Fruit fly (Drosophila melanogaster) whole organism, adult: ENCODE results near the gene CG13409.

Experiments
- CG11617 ChIP-seq: fragments of 200-800 bp; sonication (Bioruptor generic); optimal IDR thresholded peaks from 2 replicates; lab custom pipeline; 2017; ENCODE audit warnings: mild to moderate bottlenecking, missing biosample characterization, missing genetic modification reagents, missing genetic modification characterization
- CG12768 ChIP-seq: fragments of 200-800 bp; sonication (Bioruptor generic); optimal IDR thresholded peaks from 2 replicates; lab custom pipeline; 2017; ENCODE audit warnings: missing biosample characterization, missing genetic modification characterization, mild to moderate bottlenecking, moderate library complexity, missing genetic modification reagents
- CG14711 ChIP-seq: fragments of 200-800 bp; sonication (Bioruptor generic); optimal IDR thresholded peaks from 2 replicates; lab custom pipeline; 2018; ENCODE audit warnings: missing biosample characterization, mild to moderate bottlenecking, missing genetic modification characterization, moderate library complexity
- CG1620 ChIP-seq: fragments of 200-800 bp; sonication (Bioruptor generic); optimal IDR thresholded peaks from 2 replicates; lab custom pipeline; 2016; ENCODE audit warnings: missing biosample characterization, missing genetic modification characterization
- CG33017 ChIP-seq: fragments of 200-800 bp; sonication (Bioruptor generic); optimal IDR thresholded peaks from 2 replicates; lab custom pipeline; 2018; ENCODE audit warnings: missing biosample characterization, mild to moderate bottlenecking, missing genetic modification characterization, moderate library complexity
- CG5204 ChIP-seq: fragments of 200-800 bp; sonication (Bioruptor generic); optimal IDR thresholded peaks from 2 replicates; lab custom pipeline; 2016; ENCODE audit warnings: missing biosample characterization, missing genetic modification characterization
- CG7045 ChIP-seq: fragments of 200-800 bp; sonication (Bioruptor generic); optimal IDR thresholded peaks from 2 replicates; lab custom pipeline; 2017; ENCODE audit warnings: missing biosample characterization, mild to moderate bottlenecking, missing genetic modification characterization
- CG7101 ChIP-seq: fragments of 200-800 bp; sonication (Bioruptor generic); optimal IDR thresholded peaks from 2 replicates; lab custom pipeline; 2018; ENCODE audit warnings: missing biosample characterization, mild to moderate bottlenecking, missing genetic modification characterization, moderate library complexity
- Clk ChIP-seq: fragments of 200-800 bp; sonication (Bioruptor generic); optimal IDR thresholded peaks from 2 replicates; lab custom pipeline; 2017; ENCODE audit warnings: missing biosample characterization, missing genetic modification characterization
- Crg-1 ChIP-seq: fragments of 200-800 bp; sonication (Bioruptor generic); optimal IDR thresholded peaks from 2 replicates; lab custom pipeline; 2016; ENCODE audit warnings: missing biosample characterization, missing genetic modification characterization
- Hr96 ChIP-seq: fragments of 200-800 bp; sonication (Bioruptor generic); optimal IDR thresholded peaks from 2 replicates; lab custom pipeline; 2016; ENCODE audit warnings: missing biosample characterization, missing genetic modification characterization
- Mnt ChIP-seq: fragments of 200-800 bp; sonication (Bioruptor generic); optimal IDR thresholded peaks from 2 replicates; lab custom pipeline; 2016; ENCODE audit warnings: missing biosample characterization, mild to moderate bottlenecking, missing genetic modification characterization
- bab1 ChIP-seq: fragments of 200-800 bp; sonication (Bioruptor generic); optimal IDR thresholded peaks from 3 replicates; lab custom pipeline; 2019; ENCODE audit warnings: missing biosample characterization, mild to moderate bottlenecking, missing genetic modification characterization, moderate library complexity
- cic ChIP-seq: fragments of 200-800 bp; sonication (Bioruptor generic); optimal IDR thresholded peaks from 2 replicates; lab custom pipeline; 2017; ENCODE audit warnings: missing biosample characterization, mild to moderate bottlenecking, missing genetic modification characterization, moderate library complexity
- cnc ChIP-seq, 2 experiments: fragments of >200 bp; optimal IDR thresholded peaks; 2 replicates each; lab custom pipeline; 2017
- kay ChIP-seq: fragments of 200-800 bp; sonication (Bioruptor generic); peaks from one replicate; lab custom pipeline; 2016; ENCODE audit warnings: missing biosample characterization, missing genetic modification characterization, borderline replicate concordance
- ovo ChIP-seq: fragments of 200-800 bp; sonication (Bioruptor generic); optimal IDR thresholded peaks from 2 replicates; lab custom pipeline; 2016; ENCODE audit warnings: missing biosample characterization, missing genetic modification characterization
- pad ChIP-seq: fragments of 200-800 bp; sonication (Bioruptor generic); optimal IDR thresholded peaks from 3 replicates; lab custom pipeline; 2017; ENCODE audit warnings: missing biosample characterization, missing genetic modification characterization, mild to moderate bottlenecking, moderate library complexity, missing genetic modification reagents
- tj ChIP-seq: fragments of 200-800 bp; sonication (Bioruptor generic); optimal IDR thresholded peaks from 3 replicates; lab custom pipeline; 2017; ENCODE audit warnings: missing biosample characterization, mild to moderate bottlenecking, missing genetic modification characterization, moderate library complexity
- toe ChIP-seq: fragments of 200-800 bp; sonication (Bioruptor generic); optimal IDR thresholded peaks from 2 replicates; lab custom pipeline; 2016; ENCODE audit warnings: missing biosample characterization, missing genetic modification characterization

CG13409 gene

DNA sequence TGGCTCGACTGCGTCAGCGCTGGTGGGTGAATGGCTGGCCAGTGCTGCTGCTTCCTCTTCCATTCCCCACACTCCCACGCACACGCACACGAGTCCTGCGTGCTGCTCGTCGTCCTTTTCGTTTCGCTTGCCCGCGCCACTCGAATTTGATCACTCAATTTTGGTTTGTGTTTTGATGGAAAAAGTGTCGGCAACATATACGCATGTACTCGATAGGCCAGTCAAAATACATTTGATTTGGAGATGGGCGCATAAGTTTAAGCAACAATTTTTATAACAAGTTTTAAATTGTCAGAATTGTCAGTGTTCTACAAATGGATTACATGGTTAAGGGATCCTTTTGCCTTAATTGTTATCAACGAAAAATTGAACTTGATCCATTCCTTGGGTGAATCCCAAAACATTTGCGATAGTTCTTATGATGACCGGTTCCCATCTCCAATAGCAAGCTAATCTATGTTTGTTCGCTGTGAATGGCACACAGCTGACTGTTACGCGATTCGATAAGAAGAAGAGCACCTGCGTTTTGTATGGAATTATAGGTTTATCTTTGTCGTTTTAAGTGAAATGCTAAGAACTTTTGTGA, 8.6 kb downstream of the CG13409 start, which contains the start of the genes Mitofilin and mRpL35:
Gene Mitofilin, minus strand, starts transcription at position 295 of the 586 bp plus-strand sequence.
Gene mRpL35, plus strand, starts transcription at position 487 of the 586 bp plus-strand sequence.
- TF ChIP-seq CG7045 (GFP tag; lab: Kevin White, UChicago): peak; percentile 41
- peak; percentile 70 for TF ChIP-seq CG11617 (GFP tag; lab: Kevin White, UChicago)
- peak; percentile 29 for TF ChIP-seq CG7101
- TF ChIP-seq Hr96 (GFP tag; lab: Kevin White, UChicago): peak; percentile 70
- TF ChIP-seq CG1620 (GFP tag; lab: Kevin White, UChicago): peak; percentile 28
- no peak for TF ChIP-seq CG14711
- TF ChIP-seq Mnt: peak; percentile 21
- TF ChIP-seq Crg-1 (GFP tag; lab: Kevin White, UChicago): peak; percentile 9
- peak; percentile 13 for TF ChIP-seq tj (GFP tag; lab: Kevin White, UChicago)
- TF ChIP-seq CG33017 (tag; lab: Kevin White, UChicago): peak; percentile 20
- no peak for TF ChIP-seq cnc (optimal IDR thresholded peaks at IDR 0.05; lab: Kevin White, UChicago)
- peak; percentile 28 for TF ChIP-seq CG12768 (GFP tag; lab: Kevin White, UChicago)
- TF ChIP-seq pad (GFP tag; lab: Kevin White, UChicago): peak; percentile 48
- no peak for TF ChIP-seq CG5204 (GFP tag; lab: Kevin White, UChicago)

DNA sequence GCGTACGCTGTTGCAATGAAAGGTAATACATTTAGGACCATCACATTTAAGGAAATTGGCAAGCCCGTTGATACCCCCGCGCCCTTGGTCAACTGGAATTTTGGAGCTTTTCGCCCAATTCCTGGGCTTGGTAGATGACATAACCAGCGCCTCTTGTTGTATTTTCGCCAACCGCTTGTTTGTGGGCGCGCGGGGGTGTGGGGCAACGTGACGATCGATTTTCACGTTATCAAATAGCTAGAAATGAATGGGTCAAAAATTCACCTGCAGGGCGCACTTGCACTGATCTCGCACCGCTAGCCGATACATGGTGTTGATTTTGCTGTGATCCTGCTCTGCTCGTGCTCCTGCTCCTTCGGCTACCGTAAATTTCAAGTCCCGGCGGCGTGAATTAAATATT, 9.1 kb downstream of the CG13409 start:
- TF ChIP-seq bab1 (GFP tag; lab: Kevin White, UChicago) (peak; percentile 13), CG7045 (GFP tag; lab: Kevin White, UChicago) (no peak), Mnt (peak; percentile 14), cic (peak; percentile 51), CG33017 (tag; lab: Kevin White, UChicago) (no peak)

DNA sequence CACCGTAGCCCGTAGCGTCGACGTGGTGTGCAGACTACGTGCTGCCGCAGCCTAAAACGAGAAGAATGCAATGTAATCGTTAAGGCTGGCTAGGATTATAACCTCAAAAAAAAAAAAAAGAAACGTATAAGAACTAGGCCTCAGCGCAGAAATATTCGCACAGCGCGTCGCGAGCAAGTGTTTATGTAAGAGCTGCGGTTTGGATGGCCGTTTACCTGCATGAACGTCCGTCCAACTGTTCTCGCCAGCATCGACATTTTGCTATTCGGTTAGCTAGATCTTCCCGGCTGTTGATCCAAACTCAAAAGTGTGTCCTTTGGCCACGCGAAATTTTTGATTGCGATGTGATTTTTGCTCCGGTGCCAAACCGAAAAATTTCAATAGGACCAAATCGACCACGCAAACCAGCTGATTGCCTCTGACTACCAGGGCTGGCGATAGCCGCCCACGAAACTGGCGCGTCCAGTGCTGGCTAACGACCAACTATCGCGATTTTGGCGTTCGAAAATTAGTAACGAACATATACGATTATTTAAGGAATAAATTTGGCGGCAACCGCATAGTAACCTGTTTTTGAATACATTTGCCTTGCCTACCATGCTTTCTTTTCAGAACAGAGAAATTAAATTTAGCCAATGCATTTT, 12.8 kb downstream of the CG13409 start, which contains the start of gene Idh3b:
Gene Idh3b, minus strand, starts transcription at position 606 of the 644 bp plus-strand sequence.
- peak; percentile 69 for TF ChIP-seq pad (GFP tag; lab: Kevin White, UChicago)
- no peak for TF ChIP-seq CG5204 (GFP tag; lab: Kevin White, UChicago)
- TF ChIP-seq CG33017 (tag; lab: Kevin White, UChicago): peak; percentile 62
- TF ChIP-seq CG12768 (GFP tag; lab: Kevin White, UChicago): peak; percentile 79
- TF ChIP-seq CG11617 (GFP tag; lab: Kevin White, UChicago): peak; percentile 40
- TF ChIP-seq cic: peak; percentile 40
- TF ChIP-seq Clk: peak; percentile 57
- TF ChIP-seq CG7101: peak; percentile 73
- peak; percentile 29 for TF ChIP-seq tj (GFP tag; lab: Kevin White, UChicago)
- TF ChIP-seq Mnt: peak; percentile 85
- peak; percentile 57 for TF ChIP-seq CG7045 (GFP tag; lab: Kevin White, UChicago)
- peak; percentile 82 for TF ChIP-seq CG1620 (GFP tag; lab: Kevin White, UChicago)
- TF ChIP-seq kay (GFP tag; lab: Kevin White, UChicago): no peak
- peak; percentile 73 for TF ChIP-seq Hr96 (GFP tag; lab: Kevin White, UChicago)
- TF ChIP-seq bab1 (GFP tag; lab: Kevin White, UChicago): peak; percentile 74
- no peak for TF ChIP-seq toe (GFP tag; lab: Kevin White, UChicago)
- TF ChIP-seq cnc (optimal IDR thresholded peaks at IDR 0.05; lab: Kevin White, UChicago): no peak
- TF ChIP-seq ovo (GFP tag; lab: Kevin White, UChicago): no peak
- no peak for TF ChIP-seq CG14711
- peak; percentile 82 for TF ChIP-seq Crg-1 (GFP tag; lab: Kevin White, UChicago)

DNA sequence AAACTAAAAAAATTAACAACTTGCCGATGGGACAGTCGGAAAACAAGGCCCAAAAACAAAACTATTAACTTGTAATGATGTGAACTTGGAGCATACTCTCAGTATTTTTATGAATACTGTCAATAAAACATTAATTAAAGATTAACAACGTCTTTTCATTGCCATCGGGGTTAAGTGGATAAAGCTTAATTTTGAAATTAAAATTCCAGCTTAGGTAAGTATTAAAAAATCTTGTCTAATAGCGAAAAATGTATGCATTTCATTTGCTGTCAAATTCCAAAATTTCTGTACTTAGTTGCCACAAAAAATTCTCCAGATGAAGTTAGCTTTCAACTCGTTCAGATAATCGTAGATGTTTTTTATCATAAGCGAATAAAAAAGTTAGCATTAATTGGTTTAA, 17.3 kb downstream of the CG13409 start, which contains the start of gene Theg:
Gene Theg, plus strand, starts transcription at position 301 of the 400 bp plus-strand sequence.
- TF ChIP-seq Crg-1 (GFP tag; lab: Kevin White, UChicago): no peak
- TF ChIP-seq cic: no peak
- no peak for TF ChIP-seq Clk
- no peak for TF ChIP-seq CG7101
- TF ChIP-seq CG14711: no peak
- no peak for TF ChIP-seq cnc (optimal IDR thresholded peaks at IDR 0.05; lab: Kevin White, UChicago)
- TF ChIP-seq CG1620 (GFP tag; lab: Kevin White, UChicago): no peak
- TF ChIP-seq pad (GFP tag; lab: Kevin White, UChicago): no peak
- no peak for TF ChIP-seq ovo (GFP tag; lab: Kevin White, UChicago)
- TF ChIP-seq Mnt: no peak
- no peak for TF ChIP-seq CG11617 (GFP tag; lab: Kevin White, UChicago)
- no peak for TF ChIP-seq Hr96 (GFP tag; lab: Kevin White, UChicago)
- no peak for TF ChIP-seq CG33017 (tag; lab: Kevin White, UChicago)
- TF ChIP-seq CG12768 (GFP tag; lab: Kevin White, UChicago): no peak
- TF ChIP-seq toe (GFP tag; lab: Kevin White, UChicago): no peak
- no peak for TF ChIP-seq kay (GFP tag; lab: Kevin White, UChicago)
- no peak for TF ChIP-seq bab1 (GFP tag; lab: Kevin White, UChicago)
- TF ChIP-seq CG5204 (GFP tag; lab: Kevin White, UChicago): no peak
- no peak for TF ChIP-seq tj (GFP tag; lab: Kevin White, UChicago)
- no peak for TF ChIP-seq CG7045 (GFP tag; lab: Kevin White, UChicago)

DNA sequence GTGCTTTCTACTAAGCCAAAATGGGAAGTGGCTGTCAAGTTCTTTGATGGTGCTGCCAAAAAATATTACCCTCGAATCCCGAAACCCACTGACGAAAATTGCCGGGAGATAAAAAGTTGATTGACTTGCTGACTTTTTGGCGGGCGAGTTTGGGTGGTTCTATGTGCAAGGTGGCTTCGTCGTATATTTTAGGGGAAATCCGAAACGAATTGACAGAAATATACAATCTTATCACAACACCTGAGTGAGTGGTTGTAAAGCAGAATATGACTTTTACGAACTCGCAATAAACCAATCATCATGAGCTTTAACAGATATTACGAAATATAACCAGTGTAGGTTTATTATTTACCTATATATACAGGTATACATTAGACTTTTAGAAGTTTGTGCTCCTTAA, 28.2 kb downstream of the CG13409 start:
- TF ChIP-seq Crg-1 (GFP tag; lab: Kevin White, UChicago) (no peak), CG11617 (GFP tag; lab: Kevin White, UChicago) (no peak), CG33017 (tag; lab: Kevin White, UChicago) (peak; percentile 39), kay (GFP tag; lab: Kevin White, UChicago) (no peak)
